Worm (Caenorhabditis elegans) whole organism, L1 larva: ENCODE results near the gene T25B9.3.

Experiments
- C04F5.9 ChIP-seq: sonication (generic microtip); optimal IDR thresholded peaks from 2 replicates; lab custom pipeline; 2016; ENCODE audit warnings: missing genetic modification characterization, missing compliant biosample characterization
- F16B12.6 ChIP-seq: fragments of 150-350 bp; optimal IDR thresholded peaks from 2 replicates; lab custom pipeline; 2014; ENCODE audit warnings: missing biosample characterization, missing genetic modification characterization
- ceh-82 ChIP-seq, 3 experiments: fragments of 150-350 bp in 1 of 3; sonication (generic microtip) in 2 of 3; optimal IDR thresholded peaks; 2 replicates each; lab custom pipeline; 2014 to 2017; ENCODE audit warnings: missing biosample characterization in 3 of 3, missing genetic modification characterization in 3 of 3
- fos-1 ChIP-seq: fragments of 150-350 bp; optimal IDR thresholded peaks from 2 replicates; lab custom pipeline; 2014; ENCODE audit warnings: missing biosample characterization, missing genetic modification characterization
- lsy-2 ChIP-seq, 2 experiments: fragments of 150-350 bp; optimal IDR thresholded peaks; 2 replicates each; lab custom pipeline; 2014; ENCODE audit warnings: missing biosample characterization in 2 of 2, missing genetic modification characterization in 2 of 2
- mdl-1 ChIP-seq, 2 experiments: fragments of 150-350 bp; optimal IDR thresholded peaks; 2 replicates each; lab custom pipeline; 2014 to 2017; ENCODE audit warnings: missing biosample characterization in 2 of 2, missing genetic modification characterization in 2 of 2, inconsistent platforms in 1 of 2
- tlp-1 ChIP-seq: fragments of 150-350 bp; optimal IDR thresholded peaks from 2 replicates; lab custom pipeline; 2014; ENCODE audit warnings: missing biosample characterization, missing genetic modification characterization
- unc-130 ChIP-seq: fragments of 150-350 bp; optimal IDR thresholded peaks from 2 replicates; lab custom pipeline; 2017; ENCODE audit warnings: missing biosample characterization, missing genetic modification characterization, inconsistent platforms

DNA sequence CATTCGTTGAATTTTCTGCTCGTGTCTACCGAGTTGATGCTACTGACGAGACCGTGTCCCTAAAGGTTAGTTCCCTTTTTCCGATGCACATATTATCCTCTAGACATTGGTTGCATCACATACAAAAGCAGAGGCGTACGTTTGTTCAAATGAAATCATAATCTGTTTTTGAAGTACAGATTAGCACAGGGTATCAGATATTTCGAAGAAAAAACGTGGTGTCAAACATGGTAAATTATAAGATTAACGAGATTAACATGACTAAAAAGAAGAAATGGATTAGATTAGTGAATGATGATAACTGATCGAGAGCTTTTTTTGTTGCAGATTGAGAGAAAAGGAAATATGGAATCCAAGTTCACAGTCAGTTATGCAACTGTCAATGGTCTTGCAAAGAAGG, 25.7 kb upstream of the T25B9.3 start:
- TF ChIP-seq tlp-1 (tag; lab: Kevin White, UChicago) (no peak), F16B12.6 (tag; lab: Kevin White, UChicago) (no peak), mdl-1 (tag; optimal IDR thresholded peaks at IDR 0.05; lab: Kevin White, UChicago) (no peak), C04F5.9 (tag; lab: Kevin White, UChicago) (no peak), lsy-2 (tag; optimal IDR thresholded peaks at IDR 0.05; lab: Kevin White, UChicago) (no peak), ceh-82 (tag; optimal IDR thresholded peaks at IDR 0.05; lab: Kevin White, UChicago) (no peak), fos-1 (tag; lab: Kevin White, UChicago) (no peak), unc-130 (tag; lab: Kevin White, UChicago) (no peak)
